Worm (Caenorhabditis elegans): ENCODE results near the gene fbxc-26.

ce11 chrII:1736353-1736752 lies 41.9 kb upstream of the fbxc-26 start, which contains the start of gene ceh-83:
- no peak for TF ChIP-seq him-1 (tag; optimal IDR thresholded peaks at IDR 0.05)
- no peak for TF ChIP-seq W03F9.2 (tag; optimal IDR thresholded peaks at IDR 0.05)
- no peak for TF ChIP-seq dao-5 (tag; optimal IDR thresholded peaks at IDR 0.05)
